Worm (Caenorhabditis elegans): ENCODE results near the gene F38A1.13.

The F38A1.13 gene

DNA sequence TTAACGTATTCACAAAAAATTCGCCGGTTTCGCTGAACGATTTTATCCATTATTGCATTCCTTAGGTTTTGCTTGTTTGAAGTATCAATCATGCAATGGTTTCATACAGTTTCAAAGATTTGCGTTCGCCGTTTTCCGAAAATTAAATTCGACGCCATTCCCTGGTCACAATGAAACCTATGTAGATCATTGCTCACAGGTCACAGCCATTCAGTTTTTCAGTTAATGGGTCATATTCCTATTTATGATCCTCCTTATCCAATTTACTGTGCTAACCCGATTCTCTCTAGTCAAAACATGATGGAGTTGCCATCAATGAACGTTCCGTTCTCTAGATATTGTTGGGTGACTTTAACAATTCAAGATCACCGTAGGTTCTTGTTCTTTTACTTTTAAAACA, at the start of gene F38A1.13:
F38A1.13 (plus strand) TSS at position 301 of the 400 bp plus-strand sequence.
- TF ChIP-seq lin-26 (GFP tag; IDR thresholded peaks at IDR 0.05): no peak
- no peak for TF ChIP-seq egrh-3 (GFP tag; IDR thresholded peaks at IDR 0.05)
- no peak for TF ChIP-seq ztf-6 (GFP tag; IDR thresholded peaks at IDR 0.05)
- TF ChIP-seq mcd-1 (GFP tag; IDR thresholded peaks at IDR 0.05): no peak

DNA sequence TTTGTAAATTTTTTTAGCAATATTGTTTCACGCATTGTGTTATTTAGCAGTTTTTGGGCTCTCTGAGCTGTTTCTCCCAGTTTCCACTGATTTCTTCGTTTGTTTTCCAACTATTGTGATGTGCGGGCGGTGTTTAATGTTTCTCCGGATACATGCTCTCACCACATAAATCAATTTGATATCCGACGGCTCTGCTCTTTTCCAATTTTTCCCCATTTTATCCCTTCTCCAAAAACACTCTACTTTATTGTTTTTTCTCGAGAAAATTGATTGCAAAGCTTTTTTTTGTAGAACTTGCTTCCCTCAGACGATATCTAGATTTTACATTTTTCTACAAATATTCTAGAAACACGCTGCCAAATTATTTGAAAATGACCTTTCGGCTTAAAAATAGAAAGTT, 49.5 kb upstream of the F38A1.13 start:
- no peak for TF ChIP-seq nhr-120 (GFP tag; IDR thresholded peaks at IDR 0.05)
- no peak for TF ChIP-seq rcor-1 (GFP tag; IDR thresholded peaks at IDR 0.05)
- no peak for TF ChIP-seq Y53F4B.3 (GFP tag; IDR thresholded peaks at IDR 0.05)
- no peak for TF ChIP-seq nfya-1 (tag; optimal IDR thresholded peaks at IDR 0.05; ENCODE audit: borderline replicate concordance, insufficient read depth)
- TF ChIP-seq sdz-38 (tag; optimal IDR thresholded peaks at IDR 0.05): no peak
- TF ChIP-seq lir-1 (GFP tag; conservative IDR thresholded peaks at IDR 0.05): no peak
- no peak for TF ChIP-seq bed-2 (GFP tag; IDR thresholded peaks at IDR 0.05)
- TF ChIP-seq egl-18 (GFP tag; IDR thresholded peaks at IDR 0.05): no peak
- TF ChIP-seq nhr-27 (tag; optimal IDR thresholded peaks at IDR 0.05): no peak
- TF ChIP-seq madf-6 (GFP tag; IDR thresholded peaks at IDR 0.05): no peak
- TF ChIP-seq unc-130 (GFP tag; optimal IDR thresholded peaks at IDR 0.05): no peak
- no peak for TF ChIP-seq ztf-28 (GFP tag; IDR thresholded peaks at IDR 0.05)
- no peak for TF ChIP-seq hlh-26 (GFP tag; conservative IDR thresholded peaks at IDR 0.05)
- TF ChIP-seq F33H1.4 (GFP tag; IDR thresholded peaks at IDR 0.05): no peak

DNA sequence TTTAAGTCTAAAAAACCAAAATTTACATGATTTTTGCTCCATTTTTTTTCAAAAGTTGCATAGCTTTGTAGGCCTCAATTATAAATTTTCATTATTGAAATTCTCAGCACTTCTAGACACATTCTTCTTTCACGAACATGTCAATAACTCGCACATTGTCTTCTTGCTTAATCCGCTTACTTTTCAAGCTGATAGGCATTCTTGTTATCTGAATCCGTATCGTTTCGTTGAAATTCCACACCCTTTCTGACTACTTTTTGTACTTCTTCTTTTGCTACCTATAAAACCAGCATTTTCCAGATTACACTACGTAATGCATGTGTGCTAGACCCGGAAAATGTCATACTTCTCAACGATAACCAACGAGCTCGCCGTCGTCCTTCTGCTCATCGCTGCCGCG, 48.7 kb upstream of the F38A1.13 start, which contains the start of gene W09G12.9:
W09G12.9 (plus strand) TSS at position 301 of the 400 bp plus-strand sequence.
- TF ChIP-seq nhr-80 (tag; optimal IDR thresholded peaks at IDR 0.05) (peak; percentile 40), madf-3 (GFP tag; IDR thresholded peaks at IDR 0.05) (no peak)

DNA sequence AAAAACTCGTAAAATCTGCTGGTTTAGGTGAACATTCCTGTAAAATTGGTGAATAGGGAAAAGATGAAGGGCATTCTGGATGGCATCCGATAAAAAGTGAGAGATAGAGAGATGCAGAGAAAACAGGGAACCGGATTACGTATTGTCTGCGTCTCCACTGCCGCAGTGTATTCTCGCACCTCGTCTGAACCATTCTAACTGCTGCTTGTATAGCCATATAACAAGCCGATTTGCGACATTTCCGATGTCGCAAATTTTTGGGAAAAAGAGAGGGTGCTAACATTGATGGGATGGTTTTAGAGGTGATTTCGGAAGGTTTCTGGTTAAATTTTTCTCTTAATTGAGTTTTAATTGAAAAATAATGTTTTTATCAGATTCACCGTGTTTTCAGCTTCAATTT, 43.9 kb upstream of the F38A1.13 start, which contains the start of gene W09G12.10:
W09G12.10 (minus strand) TSS at position 121 of the 400 bp plus-strand sequence.
- peak; percentile 81 for TF ChIP-seq hmg-1.2 (GFP tag; IDR thresholded peaks at IDR 0.05)
- TF ChIP-seq F57C9.4 (tag; optimal IDR thresholded peaks at IDR 0.05): no peak

DNA sequence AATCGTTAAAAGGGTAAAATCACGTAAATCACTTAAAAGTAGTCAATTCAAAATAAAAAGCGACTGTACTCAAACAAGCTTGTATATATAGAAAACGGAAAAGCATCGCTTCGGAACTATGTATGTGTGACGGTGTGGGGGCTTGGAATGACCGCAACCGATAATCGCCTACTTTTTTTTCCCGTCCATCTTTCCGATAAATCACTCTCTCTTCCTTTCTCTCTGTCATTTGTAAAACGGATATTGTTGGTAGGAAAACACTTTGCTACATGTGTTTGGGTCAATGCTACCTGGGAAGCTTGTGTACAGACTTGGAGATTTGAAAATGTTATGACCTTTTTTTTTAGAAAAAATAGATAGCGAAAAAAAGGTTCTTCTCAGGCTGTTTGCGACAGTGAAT, 40.2 kb upstream of the F38A1.13 start:
- TF ChIP-seq Y95B8A.8 (GFP tag; IDR thresholded peaks at IDR 0.05) (no peak), nfyb-1 (GFP tag; IDR thresholded peaks at IDR 0.05) (no peak), lin-26 (GFP tag; IDR thresholded peaks at IDR 0.05) (no peak), F55B11.4 (tag; optimal IDR thresholded peaks at IDR 0.05; ENCODE audit: borderline replicate concordance, insufficient read depth) (no peak), dpl-1 (GFP tag; optimal IDR thresholded peaks at IDR 0.05) (no peak), ceh-91 (GFP tag; IDR thresholded peaks at IDR 0.05) (no peak), egl-44 (GFP tag; IDR thresholded peaks at IDR 0.05) (no peak), nhr-90 (tag; optimal IDR thresholded peaks at IDR 0.05) (no peak), pbrm-1 (GFP tag; IDR thresholded peaks at IDR 0.05) (no peak), snpc-3.4 (tag; optimal IDR thresholded peaks at IDR 0.05) (no peak), bed-2 (GFP tag; IDR thresholded peaks at IDR 0.05) (no peak), ceh-40 (GFP tag; IDR thresholded peaks at IDR 0.05) (no peak), ceh-100 (GFP tag; IDR thresholded peaks at IDR 0.05) (no peak), cebp-1 (GFP tag; IDR thresholded peaks at IDR 0.05) (no peak), cebp-1 (tag; optimal IDR thresholded peaks at IDR 0.05) (no peak), hsf-1 (GFP tag; IDR thresholded peaks at IDR 0.05) (no peak), nhr-27 (tag; optimal IDR thresholded peaks at IDR 0.05) (no peak), sea-2 (GFP tag; IDR thresholded peaks at IDR 0.05) (no peak), madf-6 (GFP tag; IDR thresholded peaks at IDR 0.05) (no peak), lsl-1 (GFP tag; optimal IDR thresholded peaks at IDR 0.05) (no peak)
